Fruit fly (Drosophila melanogaster) whole organism: Measurements from ENCODE around the gene laf.

ENCODE experiments used
- CG8478 ChIP-seq: fragments of >200 bp; optimal IDR thresholded peaks from 2 replicates; lab custom pipeline; 2018; ENCODE audit warnings: inconsistent platforms
- Dll ChIP-seq: fragments of >200 bp; optimal IDR thresholded peaks from 2 replicates; lab custom pipeline; 2017
- EcR ChIP-seq, 2 experiments: fragments of >200 bp; optimal IDR thresholded peaks; 2 replicates each; lab custom pipeline; 2017; ENCODE audit warnings: missing biosample characterization in 2 of 2, missing genetic modification characterization in 2 of 2, missing genetic modification reagents in 2 of 2
- pan ChIP-seq: fragments of >200 bp; optimal IDR thresholded peaks from 2 replicates; lab custom pipeline; 2017
- psq ChIP-seq: fragments of >200 bp; optimal IDR thresholded peaks from 2 replicates; lab custom pipeline; 2017
- usp ChIP-seq: fragments of >200 bp; optimal IDR thresholded peaks from 2 replicates; lab custom pipeline; 2017; ENCODE audit warnings: missing biosample characterization, missing genetic modification characterization, mixed read lengths

Gene laf

DNA sequence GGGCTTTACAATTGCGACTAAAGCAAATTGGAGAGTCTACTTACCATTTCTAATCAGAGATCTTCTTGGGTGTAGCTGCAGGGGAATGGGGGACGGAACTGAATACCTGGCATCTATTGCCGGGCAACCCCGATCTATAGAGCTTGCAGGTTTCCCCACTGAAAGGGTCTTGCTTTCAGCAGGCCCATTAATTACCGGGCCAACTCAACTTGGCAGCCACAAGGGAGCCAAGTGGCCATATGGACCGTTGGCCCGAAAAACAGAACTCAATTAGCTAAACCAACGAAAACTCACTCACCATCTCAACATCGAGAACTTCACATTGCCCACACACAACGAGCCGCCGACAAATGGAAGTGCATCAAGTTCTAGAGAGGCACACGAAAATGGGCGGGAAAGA, at the start of gene laf:
Gene laf, minus strand, starts transcription at position 101 of the 400 bp plus-strand sequence.
- no peak for TF ChIP-seq CG8478 (lab: Kevin White, UChicago)
- no peak for TF ChIP-seq EcR (GFP tag; optimal IDR thresholded peaks at IDR 0.05; lab: Kevin White, UChicago)
- TF ChIP-seq pan (lab: Kevin White, UChicago), result no peak
- TF ChIP-seq Dll (lab: Kevin White, UChicago), result no peak
- TF ChIP-seq psq, result no peak
- no peak for TF ChIP-seq usp (GFP tag; lab: Kevin White, UChicago)

DNA sequence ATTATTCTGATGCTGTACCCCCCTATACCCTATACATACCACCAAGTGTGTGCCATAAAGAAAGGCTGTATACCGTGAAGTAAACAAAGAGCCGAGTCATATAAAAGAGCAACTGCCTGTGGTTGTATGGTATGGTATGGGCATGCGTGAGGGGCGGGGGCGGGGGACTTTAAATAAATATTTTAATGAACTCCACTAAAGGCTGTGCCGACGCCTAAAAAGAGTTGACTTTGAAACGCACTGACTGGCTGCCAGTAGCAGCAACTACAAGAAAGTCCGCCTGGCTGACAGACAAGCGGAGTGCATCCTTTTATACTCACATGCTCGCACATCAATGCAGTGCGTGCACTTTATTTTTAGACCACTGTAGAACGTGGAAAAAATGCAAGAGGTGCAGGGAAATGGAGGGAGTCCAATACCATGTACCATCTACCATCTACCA, 36.1 kb upstream of the laf start:
- TF ChIP-seq pan (lab: Kevin White, UChicago), result no peak
- no peak for TF ChIP-seq Dll (lab: Kevin White, UChicago)
- TF ChIP-seq psq, result no peak
- TF ChIP-seq EcR (GFP tag; optimal IDR thresholded peaks at IDR 0.05; lab: Kevin White, UChicago), result no peak
- no peak for TF ChIP-seq usp (GFP tag; lab: Kevin White, UChicago)
- TF ChIP-seq CG8478 (lab: Kevin White, UChicago), result no peak

DNA sequence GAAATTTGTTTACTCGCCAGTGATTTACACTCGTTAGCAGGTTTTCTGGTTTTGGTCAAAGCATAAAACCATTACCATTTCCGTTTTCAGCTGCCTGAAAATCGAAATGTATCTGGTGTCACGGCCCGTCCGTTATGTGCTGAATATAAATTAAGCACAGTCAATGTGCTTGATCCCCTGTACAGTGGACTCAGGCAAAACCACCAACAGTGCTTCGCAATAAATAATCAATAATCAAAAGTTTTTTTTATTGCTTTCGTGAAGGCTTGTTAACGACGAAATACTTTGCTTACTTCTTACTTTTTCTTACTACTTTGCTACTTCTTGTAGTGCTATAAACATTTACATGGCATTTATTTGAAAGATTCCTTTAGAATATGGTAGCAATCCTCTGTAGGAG, 34.8 kb upstream of the laf start:
- no peak for TF ChIP-seq psq
- no peak for TF ChIP-seq pan (lab: Kevin White, UChicago)
- TF ChIP-seq EcR (GFP tag; optimal IDR thresholded peaks at IDR 0.05; lab: Kevin White, UChicago), result no peak
- no peak for TF ChIP-seq Dll (lab: Kevin White, UChicago)
- no peak for TF ChIP-seq CG8478 (lab: Kevin White, UChicago)
- TF ChIP-seq usp (GFP tag; lab: Kevin White, UChicago), result no peak

DNA sequence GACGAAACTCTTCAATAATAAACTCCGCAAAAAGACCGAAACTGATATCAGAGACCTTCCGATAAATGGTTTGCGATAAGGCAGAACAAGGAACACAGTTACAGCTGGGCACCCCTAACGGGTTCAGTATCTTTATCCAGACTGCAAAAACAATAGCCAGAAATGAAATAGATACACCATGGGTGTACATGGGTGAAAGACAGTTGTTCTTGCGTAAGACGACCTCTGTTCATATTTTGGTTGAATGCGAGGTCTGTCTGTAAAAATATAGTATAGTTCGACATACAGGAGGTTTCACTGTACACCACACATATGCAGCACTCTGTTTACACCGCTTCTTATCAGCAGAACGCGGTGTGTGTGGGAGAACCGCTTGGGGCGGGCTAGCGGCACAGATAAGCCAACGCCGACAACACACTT, 33.8 kb upstream of the laf start:
- no peak for TF ChIP-seq usp (GFP tag; lab: Kevin White, UChicago)
- TF ChIP-seq pan (lab: Kevin White, UChicago), result no peak
- TF ChIP-seq psq, result no peak
- no peak for TF ChIP-seq EcR (GFP tag; optimal IDR thresholded peaks at IDR 0.05; lab: Kevin White, UChicago)
- no peak for TF ChIP-seq CG8478 (lab: Kevin White, UChicago)
- TF ChIP-seq Dll (lab: Kevin White, UChicago), result no peak

DNA sequence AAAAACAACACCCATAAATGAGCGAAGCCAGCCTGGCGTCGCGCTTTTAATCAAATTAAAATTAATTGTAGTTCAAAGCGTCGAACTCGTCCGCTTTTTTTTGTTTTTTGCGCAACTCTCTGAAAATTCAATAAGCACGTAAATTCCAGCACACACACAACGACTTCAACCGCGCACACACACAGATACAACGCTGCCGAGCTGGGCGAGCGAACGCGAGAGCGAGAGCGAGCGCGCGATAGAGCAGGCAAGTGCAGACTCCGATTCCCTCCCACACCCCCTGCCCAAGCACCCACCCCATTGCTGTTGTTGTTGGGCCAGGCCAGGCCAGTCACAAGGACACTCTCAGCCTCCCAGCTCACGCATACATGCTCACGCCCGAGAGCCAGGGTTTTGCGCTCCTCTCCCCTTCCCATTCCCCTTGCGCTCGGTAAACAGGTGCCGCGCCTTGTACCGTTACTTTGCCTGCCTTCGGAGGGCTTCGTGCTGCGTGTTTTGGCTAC, 32.6 kb upstream of the laf start:
- peak; percentile 29 for TF ChIP-seq CG8478 (lab: Kevin White, UChicago)
- no peak for TF ChIP-seq psq

DNA sequence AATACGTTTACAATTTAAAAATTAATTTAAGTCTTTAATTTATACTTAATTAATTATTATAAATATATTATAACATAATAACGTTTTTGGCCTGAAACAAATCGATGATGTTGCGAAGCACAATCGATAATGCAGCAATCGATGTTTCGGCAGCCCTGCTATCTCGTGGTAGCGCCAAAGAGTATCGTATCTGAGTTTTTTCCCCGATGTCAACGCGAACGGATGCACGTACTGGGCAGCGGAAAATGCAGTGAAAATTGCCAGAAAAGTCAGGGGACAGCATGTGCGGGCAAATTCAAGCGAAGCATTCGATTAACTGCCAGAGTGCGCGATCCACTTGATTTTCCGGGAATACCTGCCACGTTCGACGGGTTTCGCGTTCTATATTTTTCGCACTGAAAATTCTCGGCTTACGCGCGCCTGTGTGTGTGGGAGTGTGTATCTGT, 32.1 kb upstream of the laf start, which contains the start of gene Cdep:
Gene Cdep, plus strand, starts transcription at position 188 of the 446 bp plus-strand sequence.
- TF ChIP-seq usp (GFP tag; lab: Kevin White, UChicago), result no peak
- no peak for TF ChIP-seq Dll (lab: Kevin White, UChicago)
- no peak for TF ChIP-seq CG8478 (lab: Kevin White, UChicago)
- TF ChIP-seq EcR (GFP tag; optimal IDR thresholded peaks at IDR 0.05; lab: Kevin White, UChicago), result no peak
- TF ChIP-seq pan (lab: Kevin White, UChicago), result no peak
- TF ChIP-seq psq, result no peak

DNA sequence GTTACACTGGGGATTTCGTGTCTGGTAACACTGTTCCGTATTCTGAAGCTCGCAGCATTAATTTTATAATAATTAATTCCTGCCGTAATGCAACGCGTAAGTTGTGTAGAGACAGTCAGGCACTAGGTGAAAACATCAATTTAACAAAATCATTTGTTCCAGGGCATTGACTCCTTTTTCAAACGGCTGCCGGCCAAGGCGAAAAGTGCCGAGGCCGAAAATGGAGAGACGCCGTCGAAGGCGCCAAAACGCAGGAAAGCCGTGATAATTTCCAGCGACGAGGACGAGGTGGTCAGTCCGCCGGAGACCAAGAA, 28.3 kb upstream of the laf start:
- TF ChIP-seq EcR (GFP tag; optimal IDR thresholded peaks at IDR 0.05; lab: Kevin White, UChicago) (no peak), pan (lab: Kevin White, UChicago) (no peak), usp (GFP tag; lab: Kevin White, UChicago) (no peak), CG8478 (lab: Kevin White, UChicago) (no peak), psq (no peak), Dll (lab: Kevin White, UChicago) (no peak)

DNA sequence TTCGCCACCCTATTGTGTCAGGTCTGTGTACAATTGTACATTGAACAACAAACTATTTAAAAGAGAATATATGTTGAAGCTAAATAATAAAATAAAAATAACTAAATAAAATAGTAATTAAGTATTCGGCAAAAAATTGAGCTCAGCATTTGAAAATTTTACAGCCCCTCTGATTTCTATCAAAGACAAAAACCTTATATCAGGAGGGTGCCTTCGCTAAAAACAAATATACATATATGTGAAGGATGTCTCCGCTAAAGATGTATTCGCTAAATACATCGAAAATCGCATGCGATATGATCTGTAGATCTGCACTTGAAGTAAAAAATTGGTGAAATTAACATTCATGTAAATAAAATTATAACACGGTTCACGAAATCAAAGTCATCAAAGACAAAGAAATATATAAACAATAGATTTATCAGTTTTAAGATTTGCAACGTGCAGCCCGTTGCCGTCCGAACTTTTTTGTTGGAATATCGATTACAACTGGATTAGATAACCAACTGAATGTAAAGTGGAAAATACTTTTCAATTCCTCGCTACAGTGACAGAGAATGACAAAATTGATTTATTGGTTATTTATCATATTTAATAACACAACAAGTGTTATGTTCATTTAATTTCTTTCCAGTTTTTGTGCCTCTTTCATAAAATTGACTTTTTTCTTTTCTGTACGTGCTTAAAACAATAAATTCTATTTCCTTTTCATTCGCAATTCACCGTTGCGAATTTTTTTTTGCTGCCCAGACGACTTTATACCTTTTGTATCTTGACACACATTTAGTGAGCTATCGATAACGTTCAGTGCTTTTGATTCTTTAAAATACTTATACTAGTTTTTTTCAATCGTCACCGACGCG, 27.7 kb upstream of the laf start, which contains the start of gene Gnf1:
Gene Gnf1, plus strand, starts transcription at position 859 of the 863 bp plus-strand sequence.
- TF ChIP-seq EcR (GFP tag; optimal IDR thresholded peaks at IDR 0.05; lab: Kevin White, UChicago) (no peak), usp (GFP tag; lab: Kevin White, UChicago) (no peak), Dll (lab: Kevin White, UChicago) (no peak), CG8478 (lab: Kevin White, UChicago) (no peak), psq (no peak), pan (lab: Kevin White, UChicago) (no peak)

DNA sequence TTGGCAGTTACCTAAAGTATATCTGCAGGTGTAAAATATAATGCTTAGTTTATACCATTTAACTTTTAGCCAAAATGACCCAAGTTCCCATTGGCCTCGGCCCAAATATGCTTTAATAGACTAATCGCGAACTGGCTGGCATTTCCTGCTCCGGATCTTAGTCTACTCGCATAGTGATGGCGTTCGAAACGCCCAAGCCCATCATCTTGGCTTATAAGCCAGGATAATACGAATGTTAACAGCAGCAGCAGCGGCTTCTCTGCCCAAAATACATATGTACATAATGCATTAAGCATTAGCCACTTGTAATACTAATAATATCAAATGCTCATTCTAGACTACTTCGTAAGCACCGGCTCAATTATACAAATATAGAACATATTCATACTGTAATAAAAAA, 26.5 kb upstream of the laf start:
- TF ChIP-seq CG8478 (lab: Kevin White, UChicago), result no peak
- TF ChIP-seq Dll (lab: Kevin White, UChicago), result no peak
- no peak for TF ChIP-seq usp (GFP tag; lab: Kevin White, UChicago)
- TF ChIP-seq EcR (GFP tag; optimal IDR thresholded peaks at IDR 0.05; lab: Kevin White, UChicago), result no peak
- TF ChIP-seq pan (lab: Kevin White, UChicago), result no peak

DNA sequence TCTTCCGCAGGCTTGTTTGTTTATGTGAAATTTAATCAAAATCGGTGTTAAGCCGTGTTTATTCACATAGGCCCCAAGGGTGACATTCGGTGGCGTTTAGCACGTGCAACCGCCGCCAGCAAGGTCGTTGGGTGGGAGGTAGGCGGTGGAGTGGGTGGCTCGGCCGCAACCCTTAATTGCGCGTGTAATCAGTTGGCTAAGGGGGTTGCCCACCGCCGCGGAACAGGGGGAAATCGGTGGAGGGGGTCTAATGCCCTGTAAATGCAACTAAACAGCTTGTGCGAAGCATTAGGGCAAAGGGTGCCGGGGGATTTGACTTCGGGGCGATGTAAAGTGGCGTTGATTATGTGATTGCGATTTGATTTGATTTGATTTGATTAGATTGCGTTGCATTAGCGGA, 25.2 kb upstream of the laf start:
- TF ChIP-seq CG8478 (lab: Kevin White, UChicago) (no peak), Dll (lab: Kevin White, UChicago) (no peak), pan (lab: Kevin White, UChicago) (no peak), EcR (GFP tag; optimal IDR thresholded peaks at IDR 0.05; lab: Kevin White, UChicago) (no peak), usp (GFP tag; lab: Kevin White, UChicago) (no peak), psq (no peak)

DNA sequence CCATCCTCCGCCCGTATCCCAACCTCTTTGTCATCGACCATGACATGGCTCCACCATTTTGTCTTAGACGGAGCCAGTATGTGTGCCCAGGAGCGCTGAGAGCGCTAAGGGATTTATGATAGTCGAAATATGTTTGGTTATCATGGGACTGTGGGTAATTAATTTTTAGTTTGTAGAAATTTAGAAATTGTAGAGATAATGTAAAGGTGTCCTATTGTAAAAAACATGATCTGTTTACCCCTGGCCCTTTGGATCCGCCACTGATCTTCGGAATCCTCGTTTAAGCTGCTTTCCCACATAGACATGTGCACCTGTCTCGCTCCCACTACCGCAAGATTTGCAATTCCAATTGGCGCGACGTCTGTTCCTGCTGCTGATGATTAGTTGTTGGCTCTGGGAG, 23.4 kb upstream of the laf start:
- TF ChIP-seq Dll (lab: Kevin White, UChicago), result no peak
- no peak for TF ChIP-seq EcR (GFP tag; optimal IDR thresholded peaks at IDR 0.05; lab: Kevin White, UChicago)
- TF ChIP-seq usp (GFP tag; lab: Kevin White, UChicago), result no peak
- no peak for TF ChIP-seq psq
- TF ChIP-seq pan (lab: Kevin White, UChicago), result no peak
- no peak for TF ChIP-seq CG8478 (lab: Kevin White, UChicago)
